Fruit fly (Drosophila melanogaster): Measurements from ENCODE around the gene sr.

Gene sr

DNA sequence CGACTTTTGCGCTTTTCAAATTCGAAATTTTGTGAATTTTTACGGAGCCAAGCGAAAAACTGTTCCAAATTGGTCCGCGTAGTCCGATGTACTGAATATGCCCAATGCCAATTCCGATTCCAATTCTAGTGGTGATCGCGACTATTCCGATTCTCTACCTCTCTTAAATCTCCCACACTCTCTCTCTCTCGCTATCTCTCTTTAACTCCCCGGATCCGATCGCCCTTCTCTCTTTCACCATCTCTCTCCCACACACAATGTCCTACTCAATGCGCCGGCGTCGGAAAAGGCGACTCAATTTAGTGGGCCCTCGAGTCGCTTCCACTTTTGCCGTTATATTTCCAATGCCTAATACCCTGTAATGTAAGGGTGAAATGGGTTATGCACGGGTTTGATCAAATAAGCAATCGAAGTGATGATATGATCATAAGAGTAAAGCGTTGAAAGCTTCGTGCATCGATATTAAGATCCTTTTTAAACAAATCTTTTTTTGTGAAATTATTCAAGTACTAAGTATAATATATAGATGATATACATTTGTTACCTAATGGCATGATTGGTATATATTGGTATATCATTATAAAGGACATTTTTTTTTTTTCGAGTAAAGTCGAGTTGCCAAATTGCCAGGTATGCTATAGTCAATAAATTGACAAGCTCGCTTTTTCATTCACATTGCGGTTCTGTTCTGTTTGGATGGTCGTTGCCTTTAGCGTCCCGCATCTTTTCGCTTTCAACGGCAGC is 41.2 kb upstream of the sr start (continued):
- TF ChIP-seq CG15336 (GFP tag; IDR thresholded peaks at IDR 0.05) (peak; percentile 61; the same call in 1 of the 2 replicates), CG10631 (GFP tag; optimal IDR thresholded peaks at IDR 0.05) (peak; percentile 78), Eip78C (GFP tag) (peak; percentile 93), eg (GFP tag; IDR thresholded peaks at IDR 0.05) (peak; percentile 12; the same call in 1 of the 3 replicates), CG6163 (GFP tag; IDR thresholded peaks at IDR 0.05) (peak; percentile 36; the same call in 1 of the 3 replicates), Hr39 (GFP tag; optimal IDR thresholded peaks at IDR 0.05) (peak; percentile 33), CG6792 (GFP tag; optimal IDR thresholded peaks at IDR 0.05) (peak; percentile 61), salr (GFP tag; optimal IDR thresholded peaks at IDR 0.05) (peak in 1 of 2 experiments; percentile 79), CG32006 (GFP tag; optimal IDR thresholded peaks at IDR 0.05) (peak; percentile 78), svp (GFP tag) (no peak), CG10669 (GFP tag; optimal IDR thresholded peaks at IDR 0.05) (peak; percentile 73), ss (GFP tag; optimal IDR thresholded peaks at IDR 0.05) (peak; percentile 30 to 60), OdsH (GFP tag; optimal IDR thresholded peaks at IDR 0.05) (peak; percentile 74), CG8119 (GFP tag; IDR thresholded peaks at IDR 0.05) (peak; percentile 71; the same call in 2 of the 3 replicates), CG8632 (GFP tag; optimal IDR thresholded peaks at IDR 0.05) (peak; percentile 51), Blimp-1 (GFP tag; optimal IDR thresholded peaks at IDR 0.05) (peak; percentile 19), CG3032 (tag; optimal IDR thresholded peaks at IDR 0.05) (peak; percentile 61), esn (GFP tag; optimal IDR thresholded peaks at IDR 0.05) (peak; percentile 52), Met (GFP tag; optimal IDR thresholded peaks at IDR 0.05) (peak; percentile 45), CG3919 (GFP tag; optimal IDR thresholded peaks at IDR 0.05) (peak; percentile 71), Hr38 (GFP tag; optimal IDR thresholded peaks at IDR 0.05) (no peak), CG9139 (GFP tag; optimal IDR thresholded peaks at IDR 0.05) (peak; percentile 37), CG4318 (GFP tag; optimal IDR thresholded peaks at IDR 0.05) (peak; percentile 59), CG31627 (GFP tag; optimal IDR thresholded peaks at IDR 0.05) (peak; percentile 11), vri (GFP tag; optimal IDR thresholded peaks at IDR 0.05) (no peak)

DNA sequence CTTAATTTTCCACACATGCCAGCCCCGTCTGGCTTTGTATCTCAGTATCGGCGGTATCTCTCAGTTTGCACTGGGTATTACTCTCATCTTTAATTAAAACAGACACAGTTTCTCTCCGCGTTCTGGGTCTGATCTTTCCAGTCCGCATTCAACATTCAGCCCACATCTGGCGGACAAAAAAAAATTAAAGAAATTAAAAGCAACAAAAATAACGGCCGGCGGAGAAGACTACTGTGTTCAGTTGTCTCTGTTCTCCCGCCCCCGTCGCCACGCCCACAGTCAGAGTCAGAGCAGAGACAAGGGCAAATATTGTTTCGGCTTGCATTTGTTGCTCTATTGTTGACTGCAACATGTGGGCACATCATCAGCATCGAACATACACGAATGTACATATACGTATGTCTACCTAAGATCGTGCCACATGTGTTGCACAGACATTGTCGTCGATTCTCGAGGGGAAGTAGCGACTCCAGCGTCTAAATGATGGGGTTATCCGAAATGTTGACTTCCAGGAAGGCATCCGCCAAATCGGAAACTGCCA is 40.5 kb upstream of the sr start:
- TF ChIP-seq dsx (GFP tag; optimal IDR thresholded peaks at IDR 0.05; ENCODE audit: poor library complexity, severe bottlenecking) = peak; percentile 51
- TF ChIP-seq pdm3 (GFP tag; optimal IDR thresholded peaks at IDR 0.05) = no peak

dm6 chr3R:18050585-18050984 is 40.0 kb upstream of the sr start:
- TF ChIP-seq Ets21C (GFP tag; optimal IDR thresholded peaks at IDR 0.05) (no peak), Eip78C (GFP tag) (peak; percentile 47), svp (GFP tag) (peak; percentile 72), eg (GFP tag; IDR thresholded peaks at IDR 0.05) (0 out of 3 replicates have a peak, but pooled peaks have one; percentile 17), Smox (GFP tag; optimal IDR thresholded peaks at IDR 0.05) (no peak), Lpt (GFP tag; optimal IDR thresholded peaks at IDR 0.05) (no peak)

DNA sequence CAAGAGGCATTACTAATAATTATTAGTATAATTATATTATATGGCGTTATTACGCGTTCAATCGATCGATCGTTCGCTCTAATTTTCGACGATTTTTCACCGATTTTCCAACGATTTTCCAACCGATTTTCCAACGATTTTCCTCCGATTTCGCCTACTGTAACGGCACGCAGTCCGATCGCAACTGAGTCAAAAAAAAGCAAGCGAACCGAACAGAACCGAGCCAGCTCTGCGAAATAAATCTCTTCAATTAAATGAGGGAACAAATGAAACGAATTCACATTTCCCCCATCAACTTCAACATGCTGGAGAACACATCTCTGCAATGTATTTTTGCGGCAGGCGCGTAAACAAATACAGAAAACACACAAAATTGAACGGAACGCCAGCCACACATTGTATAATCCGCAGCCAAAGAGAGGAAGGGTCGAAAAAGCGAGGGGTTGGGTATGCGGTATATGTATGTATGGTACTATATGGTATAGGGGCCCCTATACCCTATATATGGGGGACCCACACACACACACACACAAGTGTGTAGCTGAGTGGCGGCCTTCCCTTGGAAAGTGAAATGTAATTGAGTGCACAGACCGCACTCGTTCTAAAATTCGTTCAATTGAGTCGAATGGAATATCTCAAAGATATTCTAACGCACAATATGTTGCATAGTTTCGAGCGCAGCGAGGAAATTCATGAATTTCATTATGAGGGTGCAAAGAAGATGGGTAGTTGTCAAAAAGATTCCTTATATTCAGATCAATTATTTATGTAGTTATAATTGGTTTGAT is 37.6 kb upstream of the sr start, which contains the start of gene htl:
TSS of gene htl (minus strand) at position 186 of the 788 bp plus-strand sequence.
- TF ChIP-seq svp (GFP tag) (peak; percentile 62), Eip78C (GFP tag) (peak; percentile 16), dsx (GFP tag; optimal IDR thresholded peaks at IDR 0.05; ENCODE audit: poor library complexity, severe bottlenecking) (peak; percentile 92), CG34406 (GFP tag; optimal IDR thresholded peaks at IDR 0.05) (no peak), lz (GFP tag; optimal IDR thresholded peaks at IDR 0.05) (no peak), Eip75B (GFP tag; optimal IDR thresholded peaks at IDR 0.05) (no peak), CG6163 (GFP tag; IDR thresholded peaks at IDR 0.05) (0 out of 3 replicates have a peak, but pooled peaks have one; percentile 10), vri (GFP tag; optimal IDR thresholded peaks at IDR 0.05) (peak; percentile 68)

Measured in whole organism, prepupa.